Worm (Caenorhabditis elegans) whole organism, midembryonic: ENCODE data around the gene B0034.5.

ENCODE experiments used
- med-1 ChIP-seq: sonication (generic microtip); optimal IDR thresholded peaks from 2 replicates; lab custom pipeline; 2017; ENCODE audit warnings: missing genetic modification characterization, mild to moderate bottlenecking, missing compliant biosample characterization, antibody characterized with exemption, missing genetic modification reagents; ENCODE audit not compliant: insufficient read depth
- ref-1 ChIP-seq: fragments of 200-800 bp; sonication (Bioruptor generic); conservative IDR thresholded peaks from 2 replicates; pipeline ENCODE4 v1.3.6; 2022; ENCODE audit warnings: missing genetic modification reagents, missing genetic modification characterization, missing compliant biosample characterization
- ztf-23 ChIP-seq: fragments of 200-800 bp; sonication (Bioruptor generic); IDR thresholded peaks from 2 replicates; pipeline ENCODE4 v1.3.6; 2022; ENCODE audit warnings: missing genetic modification reagents, missing genetic modification characterization, missing compliant biosample characterization
- ztf-29 ChIP-seq: fragments of 200-800 bp; sonication (Bioruptor generic); IDR thresholded peaks from 2 replicates; pipeline ENCODE4 v1.3.6; 2022; ENCODE audit warnings: missing genetic modification reagents, missing genetic modification characterization, missing compliant biosample characterization

- TF ChIP-seq ref-1 (GFP tag; lab: Robert Waterston, UW) (no peak), ztf-29 (GFP tag; lab: Robert Waterston, UW) (no peak), med-1 (GFP tag; lab: Kevin White, UChicago) (no peak), ztf-23 (no peak)
Measured at ce11 chrII:5961317-5961716, 13.5 kb downstream of the B0034.5 start, which contains the start of gene B0034.7.
